Worm (Caenorhabditis elegans) whole organism, mixed stage, embryonic: ENCODE measurements around the gene F20D6.6.

Experiments
- ces-1 ChIP-seq: fragments of 150-350 bp; optimal IDR thresholded peaks from 2 replicates; lab custom pipeline; 2014; ENCODE audit warnings: missing biosample characterization, missing genetic modification reagents, missing genetic modification characterization
- mep-1 ChIP-seq: fragments of 150-350 bp; optimal IDR thresholded peaks from 2 replicates; lab custom pipeline; 2017; ENCODE audit warnings: missing biosample characterization, missing genetic modification reagents, missing genetic modification characterization, inconsistent platforms
- nhr-237 ChIP-seq: fragments of 150-350 bp; optimal IDR thresholded peaks from 2 replicates; lab custom pipeline; 2014; ENCODE audit warnings: missing biosample characterization, missing genetic modification characterization
- pha-4 ChIP-seq: fragments of 150-350 bp; optimal IDR thresholded peaks from 2 replicates; lab custom pipeline; 2018; ENCODE audit warnings: missing biosample characterization, missing genetic modification reagents, missing genetic modification characterization
- sem-2 ChIP-seq: fragments of 200-800 bp; sonication (Bioruptor generic); optimal IDR thresholded peaks from 2 replicates; lab custom pipeline; 2018; ENCODE audit warnings: mild to moderate bottlenecking, missing genetic modification characterization, missing compliant biosample characterization
- snpc-4 ChIP-seq: fragments of 150-350 bp; optimal IDR thresholded peaks from 2 replicates; lab custom pipeline; 2014; ENCODE audit warnings: missing biosample characterization, missing genetic modification characterization
- sptf-1 ChIP-seq: sonication (generic microtip); optimal IDR thresholded peaks from 2 replicates; lab custom pipeline; 2017; ENCODE audit warnings: mild to moderate bottlenecking, missing genetic modification characterization, moderate library complexity, missing compliant biosample characterization
- unc-39 ChIP-seq: fragments of 150-350 bp; optimal IDR thresholded peaks from 2 replicates; lab custom pipeline; 2014; ENCODE audit warnings: missing biosample characterization, missing genetic modification characterization
- unc-62 ChIP-seq: fragments of 150-350 bp; optimal IDR thresholded peaks from 2 replicates; lab custom pipeline; 2014; ENCODE audit warnings: missing biosample characterization, missing genetic modification reagents, missing genetic modification characterization
- ztf-11 ChIP-seq: fragments of 150-350 bp; optimal IDR thresholded peaks from 2 replicates; lab custom pipeline; 2014; ENCODE audit warnings: missing biosample characterization, missing genetic modification characterization

DNA sequence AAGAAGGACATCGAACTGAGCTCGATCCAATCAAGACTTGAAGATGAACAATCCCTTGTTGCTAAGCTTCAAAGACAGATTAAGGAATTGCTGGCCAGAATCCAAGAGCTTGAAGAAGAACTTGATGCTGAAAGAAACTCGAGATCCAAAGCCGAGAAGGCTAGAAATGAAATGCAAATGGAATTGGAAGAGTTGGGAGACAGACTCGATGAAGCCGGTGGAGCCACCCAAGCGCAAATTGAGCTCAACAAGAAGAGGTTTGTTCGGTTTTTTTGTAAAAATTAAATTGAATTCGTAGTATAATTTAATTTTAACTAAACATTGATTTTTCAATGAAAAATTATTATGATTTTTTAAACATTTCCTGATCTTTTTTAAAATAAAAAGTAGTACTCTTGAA is 45.2 kb upstream of the F20D6.6 start:
- TF ChIP-seq unc-39 (no peak), pha-4 (tag; lab: Kevin White, UChicago) (no peak), unc-62 (GFP tag; lab: Kevin White, UChicago) (no peak), nhr-237 (no peak), mep-1 (tag; lab: Kevin White, UChicago) (no peak), ztf-11 (tag; lab: Kevin White, UChicago) (no peak), snpc-4 (tag; lab: Kevin White, UChicago) (no peak), sem-2 (GFP tag; lab: Kevin White, UChicago) (no peak), sptf-1 (tag; lab: Kevin White, UChicago) (no peak), ces-1 (GFP tag; lab: Kevin White, UChicago) (no peak)
